Fruit fly (Drosophila melanogaster): Measurements from ENCODE around the gene mRpL21.

Gene mRpL21

DNA sequence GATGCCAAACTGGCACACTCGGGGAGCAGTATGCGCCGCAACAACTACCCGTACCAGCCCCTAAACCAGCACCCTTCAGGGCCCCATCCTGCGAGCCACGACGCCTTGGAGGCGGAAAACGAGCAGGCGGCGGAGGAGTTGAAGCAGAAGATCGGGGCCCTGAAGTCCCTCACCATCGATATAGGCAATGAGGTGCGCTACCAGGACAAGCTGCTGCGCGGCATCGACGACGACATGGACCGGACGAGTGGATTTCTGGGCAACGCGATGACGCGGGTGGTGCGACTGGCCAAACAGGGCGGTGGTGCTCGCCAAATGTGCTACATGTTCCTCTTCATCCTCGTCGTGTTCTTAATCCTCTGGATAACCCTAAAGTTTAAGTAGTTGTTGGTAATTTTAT lies 6.9 kb upstream of the mRpL21 start:
- TF ChIP-seq CG17806 (tag; optimal IDR thresholded peaks at IDR 0.05) = no peak
- TF ChIP-seq CG10348 (GFP tag; IDR thresholded peaks at IDR 0.05) = no peak
- no peak for TF ChIP-seq CG15710 (tag; optimal IDR thresholded peaks at IDR 0.05)
- no peak for TF ChIP-seq Ets98B (GFP tag; IDR thresholded peaks at IDR 0.05)
- no peak for TF ChIP-seq CG12605 (GFP tag; IDR thresholded peaks at IDR 0.05)
- no peak for TF ChIP-seq fd96Ca (GFP tag; IDR thresholded peaks at IDR 0.05)
- no peak for TF ChIP-seq EcR (GFP tag; optimal IDR thresholded peaks at IDR 0.05)
- TF ChIP-seq rn (GFP tag; IDR thresholded peaks at IDR 0.05) = no peak
- TF ChIP-seq Pif1B (GFP tag; optimal IDR thresholded peaks at IDR 0.05) = no peak
- no peak for TF ChIP-seq CG14655 (GFP tag; optimal IDR thresholded peaks at IDR 0.05)
- TF ChIP-seq CG8301 (tag; optimal IDR thresholded peaks at IDR 0.05) = no peak
- TF ChIP-seq CG8159 (tag; optimal IDR thresholded peaks at IDR 0.05) = no peak
- no peak for TF ChIP-seq CG34367 (tag; optimal IDR thresholded peaks at IDR 0.05)

DNA sequence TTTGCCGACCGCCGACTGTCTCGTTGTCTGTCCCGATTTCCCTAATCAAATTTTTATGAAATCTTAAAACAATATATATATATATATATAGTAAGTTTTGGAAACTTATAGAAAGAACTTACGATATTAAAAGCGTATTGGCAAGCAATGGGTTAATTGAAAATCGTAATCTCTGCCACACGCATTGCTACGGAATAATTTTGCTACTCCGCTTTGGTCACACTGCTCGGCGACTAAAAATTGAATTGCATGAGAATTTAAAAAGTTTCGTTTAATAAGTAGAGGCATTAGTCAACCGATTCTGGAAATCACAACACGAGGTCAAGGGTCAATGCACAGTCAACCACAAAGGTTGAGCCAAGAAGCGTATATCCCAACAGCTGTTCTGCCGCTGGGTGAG lies 6.4 kb upstream of the mRpL21 start, which contains the start of gene Bet1:
Bet1 (plus strand) TSS at position 182 of the 400 bp plus-strand sequence.
- TF ChIP-seq fd96Ca (GFP tag; IDR thresholded peaks at IDR 0.05) (peak; percentile 50; the same call in 1 of the 3 replicates), Pif1B (GFP tag; optimal IDR thresholded peaks at IDR 0.05) (no peak), CG4496 (GFP tag; IDR thresholded peaks at IDR 0.05) (0 out of 3 replicates have a peak, but pooled peaks have one; percentile 34)

DNA sequence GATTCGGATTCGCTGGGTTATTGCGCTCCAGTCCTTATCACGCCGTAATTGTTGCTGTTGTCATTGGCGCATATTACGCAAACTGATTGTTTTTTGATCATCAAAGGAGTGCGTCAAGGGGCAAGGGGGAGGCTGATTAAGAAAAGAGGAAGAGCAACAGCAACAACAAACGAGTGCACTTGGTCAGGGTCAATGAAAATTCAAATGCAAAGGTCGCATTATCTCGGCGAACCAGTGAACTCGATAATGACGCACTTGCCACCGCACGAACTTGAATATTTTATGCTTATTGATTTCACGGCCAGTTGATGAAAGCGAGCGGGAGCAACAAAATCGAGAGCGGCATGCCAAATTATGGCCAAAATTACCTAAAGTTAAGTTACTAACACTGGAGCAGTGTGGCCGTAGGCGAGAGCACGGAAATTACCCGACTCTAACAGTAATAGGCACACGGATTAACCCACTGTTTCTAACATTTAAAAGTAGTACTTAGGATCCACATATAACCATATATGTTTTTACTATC lies 5.5 kb upstream of the mRpL21 start, which contains the start of gene nes:
nes (minus strand) TSS at position 402 of the 526 bp plus-strand sequence.
- TF ChIP-seq EcR (GFP tag; optimal IDR thresholded peaks at IDR 0.05) (peak; percentile 96), CG32121 (GFP tag; IDR thresholded peaks at IDR 0.05) (no peak), Snoo (tag; optimal IDR thresholded peaks at IDR 0.05) (peak; percentile 12), CG10348 (GFP tag; IDR thresholded peaks at IDR 0.05) (no peak)

DNA sequence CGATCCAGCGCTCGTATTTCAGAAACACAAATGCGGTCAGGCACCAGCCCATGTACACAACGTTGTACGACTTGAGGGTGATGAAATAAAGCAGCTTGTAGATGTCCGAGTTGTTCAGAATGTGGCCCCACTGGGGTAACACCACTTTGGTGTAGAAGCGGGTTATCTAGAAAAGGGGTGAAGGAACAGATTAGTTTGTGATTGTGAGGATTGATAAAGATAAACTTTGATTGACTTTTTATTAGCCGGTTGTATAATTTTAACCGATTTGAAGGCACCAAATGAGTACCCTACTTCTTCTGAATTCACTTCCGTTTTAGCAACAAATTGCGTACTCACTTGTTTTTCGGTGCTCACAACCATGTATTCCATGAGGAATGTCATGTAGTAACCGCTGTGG lies 3.3 kb upstream of the mRpL21 start:
- TF ChIP-seq CG32121 (GFP tag; IDR thresholded peaks at IDR 0.05) (no peak), D1 (tag; optimal IDR thresholded peaks at IDR 0.05) (no peak), CG15710 (tag; optimal IDR thresholded peaks at IDR 0.05) (no peak), Pif1B (GFP tag; optimal IDR thresholded peaks at IDR 0.05) (no peak), CG13204 (GFP tag; optimal IDR thresholded peaks at IDR 0.05) (no peak), CG10348 (GFP tag; IDR thresholded peaks at IDR 0.05) (no peak), Ets98B (GFP tag; IDR thresholded peaks at IDR 0.05) (no peak), CG4496 (GFP tag; IDR thresholded peaks at IDR 0.05) (no peak), CG8301 (tag; optimal IDR thresholded peaks at IDR 0.05) (no peak), CG17806 (tag; optimal IDR thresholded peaks at IDR 0.05) (no peak), fd96Ca (GFP tag; IDR thresholded peaks at IDR 0.05) (no peak), CG9948 (tag; optimal IDR thresholded peaks at IDR 0.05) (no peak), Pif1A (GFP tag; optimal IDR thresholded peaks at IDR 0.05) (no peak), EcR (GFP tag; optimal IDR thresholded peaks at IDR 0.05) (no peak), gl (tag; optimal IDR thresholded peaks at IDR 0.05) (no peak), rn (GFP tag; IDR thresholded peaks at IDR 0.05) (no peak), Snoo (tag; optimal IDR thresholded peaks at IDR 0.05) (no peak), CG34367 (tag; optimal IDR thresholded peaks at IDR 0.05) (no peak), CG14655 (GFP tag; optimal IDR thresholded peaks at IDR 0.05) (no peak)

DNA sequence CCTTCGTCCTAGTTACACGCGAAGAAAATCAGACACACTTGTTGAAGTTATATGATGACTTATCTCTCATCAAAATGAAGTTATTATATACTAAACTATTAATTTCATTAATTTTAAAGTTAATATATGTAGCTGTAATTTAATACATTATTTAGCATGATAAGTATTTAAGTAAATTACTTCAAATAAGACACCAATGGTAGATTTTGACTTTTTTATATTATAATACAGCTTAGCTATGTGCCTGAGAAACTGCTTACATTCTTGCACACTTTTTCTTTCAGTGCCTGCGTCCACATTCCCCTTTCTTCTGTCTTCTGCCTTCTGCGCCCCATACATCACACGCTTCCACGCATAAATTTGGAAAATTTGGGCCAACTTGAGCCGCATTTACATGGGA lies 3.2 kb downstream of the mRpL21 start:
- TF ChIP-seq Pif1A (GFP tag; optimal IDR thresholded peaks at IDR 0.05) (no peak), Snoo (tag; optimal IDR thresholded peaks at IDR 0.05) (no peak), CG32121 (GFP tag; IDR thresholded peaks at IDR 0.05) (no peak), CG9948 (tag; optimal IDR thresholded peaks at IDR 0.05) (no peak), gl (tag; optimal IDR thresholded peaks at IDR 0.05) (no peak), Ets98B (GFP tag; IDR thresholded peaks at IDR 0.05) (no peak), CG8159 (tag; optimal IDR thresholded peaks at IDR 0.05) (no peak), CG15710 (tag; optimal IDR thresholded peaks at IDR 0.05) (no peak), EcR (GFP tag; optimal IDR thresholded peaks at IDR 0.05) (no peak), CG10348 (GFP tag; IDR thresholded peaks at IDR 0.05) (no peak), CG17806 (tag; optimal IDR thresholded peaks at IDR 0.05) (no peak), CG14655 (GFP tag; optimal IDR thresholded peaks at IDR 0.05) (no peak), CG8301 (tag; optimal IDR thresholded peaks at IDR 0.05) (no peak)

DNA sequence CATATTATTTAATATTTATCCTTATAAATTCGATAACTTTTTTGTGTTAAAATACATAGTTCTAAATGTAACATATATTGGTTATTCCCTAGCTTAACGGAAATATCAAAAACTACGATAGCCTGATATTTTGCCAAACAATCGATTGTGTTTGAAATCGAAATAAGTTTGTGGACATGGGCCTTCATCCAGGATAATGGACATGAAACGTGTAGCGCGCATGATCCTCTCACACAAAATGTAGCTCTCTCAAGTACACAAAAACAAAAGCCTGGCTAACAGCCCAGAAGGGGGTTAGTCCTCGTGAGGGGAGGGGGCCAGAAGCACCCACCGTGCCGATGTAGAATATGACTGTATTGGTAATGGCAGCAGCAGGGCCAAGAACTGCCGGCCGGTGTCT lies 17.1 kb downstream of the mRpL21 start:
- no peak for TF ChIP-seq CG32121 (GFP tag; IDR thresholded peaks at IDR 0.05)
- no peak for TF ChIP-seq gl (tag; optimal IDR thresholded peaks at IDR 0.05)
- no peak for TF ChIP-seq CG34367 (tag; optimal IDR thresholded peaks at IDR 0.05)
- no peak for TF ChIP-seq CG14655 (GFP tag; optimal IDR thresholded peaks at IDR 0.05)
- TF ChIP-seq Ets98B (GFP tag; IDR thresholded peaks at IDR 0.05) = no peak
- TF ChIP-seq CG17806 (tag; optimal IDR thresholded peaks at IDR 0.05) = no peak
- no peak for TF ChIP-seq CG13204 (GFP tag; optimal IDR thresholded peaks at IDR 0.05)
- TF ChIP-seq Pif1A (GFP tag; optimal IDR thresholded peaks at IDR 0.05) = no peak

DNA sequence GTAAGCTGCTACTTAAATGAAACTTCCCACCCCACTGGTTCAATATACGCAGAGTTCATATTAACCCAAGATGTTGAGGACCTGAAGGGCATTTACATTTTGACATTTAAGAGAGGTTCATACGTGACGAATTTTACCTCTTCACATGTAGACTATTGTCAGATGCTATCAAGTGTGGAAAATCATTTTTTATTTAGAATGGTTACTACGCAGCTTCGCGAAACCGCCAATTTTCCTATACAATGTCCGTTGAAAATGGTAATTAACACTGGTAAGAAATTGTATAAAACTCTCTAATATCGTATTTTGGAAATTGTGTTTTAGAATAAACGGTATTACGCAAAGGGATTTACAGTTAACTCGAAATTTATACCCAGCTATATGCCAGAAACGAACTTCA lies 18.3 kb downstream of the mRpL21 start:
- no peak for TF ChIP-seq EcR (GFP tag; optimal IDR thresholded peaks at IDR 0.05)
- no peak for TF ChIP-seq gl (tag; optimal IDR thresholded peaks at IDR 0.05)
- TF ChIP-seq CG10348 (GFP tag; IDR thresholded peaks at IDR 0.05) = no peak
- no peak for TF ChIP-seq rn (GFP tag; IDR thresholded peaks at IDR 0.05)
- no peak for TF ChIP-seq CG8159 (tag; optimal IDR thresholded peaks at IDR 0.05)
- TF ChIP-seq CG32121 (GFP tag; IDR thresholded peaks at IDR 0.05) = no peak
- no peak for TF ChIP-seq CG8301 (tag; optimal IDR thresholded peaks at IDR 0.05)
- no peak for TF ChIP-seq CG12605 (GFP tag; IDR thresholded peaks at IDR 0.05)
- TF ChIP-seq CG15710 (tag; optimal IDR thresholded peaks at IDR 0.05) = no peak
- no peak for TF ChIP-seq Snoo (tag; optimal IDR thresholded peaks at IDR 0.05)
- no peak for TF ChIP-seq CG34367 (tag; optimal IDR thresholded peaks at IDR 0.05)
